Worm (Caenorhabditis elegans) whole organism, early embryonic: ENCODE results near the gene aps-1.

Experiments used
- F13C5.2 ChIP-seq: sonication (generic microtip); optimal IDR thresholded peaks from 2 replicates; lab custom pipeline; 2017; ENCODE audit warnings: mild to moderate bottlenecking, missing genetic modification characterization, inconsistent platforms, missing compliant biosample characterization
- flt-1 ChIP-seq: fragments of 200-800 bp; sonication (Bioruptor generic); IDR thresholded peaks from 2 replicates; pipeline ENCODE4 v1.3.6; 2022; ENCODE audit warnings: missing genetic modification characterization, missing compliant biosample characterization
- hmbx-1 ChIP-seq: sonication (generic microtip); optimal IDR thresholded peaks from 2 replicates; lab custom pipeline; 2016; ENCODE audit warnings: mild to moderate bottlenecking, missing genetic modification characterization, missing compliant biosample characterization
- tbx-11 ChIP-seq: fragments of 200-800 bp; sonication (Bioruptor generic); IDR thresholded peaks from 2 replicates; pipeline ENCODE4 v1.3.6; 2022; ENCODE audit warnings: missing genetic modification characterization, missing compliant biosample characterization

- no peak for TF ChIP-seq hmbx-1 (tag; lab: Kevin White, UChicago)
- TF ChIP-seq F13C5.2 (tag; lab: Kevin White, UChicago): no peak
- TF ChIP-seq tbx-11 (GFP tag; lab: Robert Waterston, UW): no peak
- no peak for TF ChIP-seq flt-1
These were observed 26.7 kb downstream of the aps-1 start for ce11 chrV:6044448-6044847.
